Worm (Caenorhabditis elegans) whole organism, midembryonic: Measurements from ENCODE around the gene lips-15.

Experiments
- med-1 ChIP-seq: sonication (generic microtip); optimal IDR thresholded peaks from 2 replicates; lab custom pipeline; 2017; ENCODE audit warnings: missing genetic modification characterization, mild to moderate bottlenecking, missing compliant biosample characterization, antibody characterized with exemption, missing genetic modification reagents; ENCODE audit not compliant: insufficient read depth
- tab-1 ChIP-seq: fragments of 200-800 bp; sonication (Bioruptor generic); IDR thresholded peaks from 2 replicates; pipeline ENCODE4 v1.3.6; 2022; ENCODE audit warnings: missing genetic modification characterization, missing compliant biosample characterization

ce11 chrII:12621908-12622566 lies 17.9 kb downstream of the lips-15 start, which contains the start of gene nspe-8:
- TF ChIP-seq med-1 (GFP tag; lab: Kevin White, UChicago) = no peak
- no peak for TF ChIP-seq tab-1 (GFP tag; lab: Robert Waterston, UW)
